Fruit fly (Drosophila melanogaster) whole organism, adult: ENCODE measurements around the gene CG12984.

Source experiments
- CG7101 ChIP-seq: fragments of 200-800 bp; sonication (Bioruptor generic); optimal IDR thresholded peaks from 2 replicates; lab custom pipeline; 2018; ENCODE audit warnings: missing biosample characterization, mild to moderate bottlenecking, missing genetic modification characterization, moderate library complexity
- Crg-1 ChIP-seq: fragments of 200-800 bp; sonication (Bioruptor generic); optimal IDR thresholded peaks from 2 replicates; lab custom pipeline; 2016; ENCODE audit warnings: missing biosample characterization, missing genetic modification characterization
- Mnt ChIP-seq: fragments of 200-800 bp; sonication (Bioruptor generic); optimal IDR thresholded peaks from 2 replicates; lab custom pipeline; 2016; ENCODE audit warnings: missing biosample characterization, mild to moderate bottlenecking, missing genetic modification characterization
- kay ChIP-seq: fragments of 200-800 bp; sonication (Bioruptor generic); peaks from one replicate; lab custom pipeline; 2016; ENCODE audit warnings: missing biosample characterization, missing genetic modification characterization, borderline replicate concordance
- tj ChIP-seq: fragments of 200-800 bp; sonication (Bioruptor generic); optimal IDR thresholded peaks from 3 replicates; lab custom pipeline; 2017; ENCODE audit warnings: missing biosample characterization, mild to moderate bottlenecking, missing genetic modification characterization, moderate library complexity
- toe ChIP-seq: fragments of 200-800 bp; sonication (Bioruptor generic); optimal IDR thresholded peaks from 2 replicates; lab custom pipeline; 2016; ENCODE audit warnings: missing biosample characterization, missing genetic modification characterization

dm6 chr3L:20952622-20953618 lies 38.6 kb upstream of the CG12984 start:
- TF ChIP-seq kay (GFP tag; lab: Kevin White, UChicago) = no peak
- no peak for TF ChIP-seq tj (GFP tag; lab: Kevin White, UChicago)
- TF ChIP-seq CG7101 (tag; lab: Kevin White, UChicago) = no peak
- no peak for TF ChIP-seq toe (GFP tag; lab: Kevin White, UChicago)
- TF ChIP-seq Mnt (GFP tag; lab: Kevin White, UChicago) = no peak
- TF ChIP-seq Crg-1 (GFP tag; lab: Kevin White, UChicago) = no peak
